Fruit fly (Drosophila melanogaster) whole organism, adult: ENCODE results near the gene Pat1.

Source experiments
- CG7045 ChIP-seq: fragments of 200-800 bp; sonication (Bioruptor generic); optimal IDR thresholded peaks from 2 replicates; lab custom pipeline; 2017; ENCODE audit warnings: missing biosample characterization, mild to moderate bottlenecking, missing genetic modification characterization
- Clk ChIP-seq: fragments of 200-800 bp; sonication (Bioruptor generic); optimal IDR thresholded peaks from 2 replicates; lab custom pipeline; 2017; ENCODE audit warnings: missing biosample characterization, missing genetic modification characterization
- Hr96 ChIP-seq: fragments of 200-800 bp; sonication (Bioruptor generic); optimal IDR thresholded peaks from 2 replicates; lab custom pipeline; 2016; ENCODE audit warnings: missing biosample characterization, missing genetic modification characterization
- bab1 ChIP-seq: fragments of 200-800 bp; sonication (Bioruptor generic); optimal IDR thresholded peaks from 3 replicates; lab custom pipeline; 2019; ENCODE audit warnings: missing biosample characterization, mild to moderate bottlenecking, missing genetic modification characterization, moderate library complexity
- cic ChIP-seq: fragments of 200-800 bp; sonication (Bioruptor generic); optimal IDR thresholded peaks from 2 replicates; lab custom pipeline; 2017; ENCODE audit warnings: missing biosample characterization, mild to moderate bottlenecking, missing genetic modification characterization, moderate library complexity
- kay ChIP-seq: fragments of 200-800 bp; sonication (Bioruptor generic); peaks from one replicate; lab custom pipeline; 2016; ENCODE audit warnings: missing biosample characterization, missing genetic modification characterization, borderline replicate concordance
- ovo ChIP-seq: fragments of 200-800 bp; sonication (Bioruptor generic); optimal IDR thresholded peaks from 2 replicates; lab custom pipeline; 2016; ENCODE audit warnings: missing biosample characterization, missing genetic modification characterization

DNA sequence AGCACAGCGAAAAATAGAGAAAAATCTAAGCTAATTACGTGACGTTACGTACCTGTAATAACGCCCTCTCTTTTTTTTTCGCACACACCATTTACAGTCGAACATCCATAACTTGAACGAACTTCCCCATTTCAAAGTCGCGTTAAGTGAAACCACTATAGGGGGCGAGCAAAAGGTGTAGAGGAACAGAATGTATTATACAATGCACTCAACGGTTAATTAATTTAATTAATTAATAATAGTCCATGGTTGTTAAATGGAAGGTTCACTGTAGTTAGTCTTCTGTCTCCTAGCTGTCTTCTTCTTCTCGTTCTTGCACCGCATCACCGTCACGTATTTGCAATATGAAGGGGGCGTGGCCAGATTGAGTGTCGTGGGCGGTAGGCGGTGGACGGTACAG lies 51.0 kb downstream of the Pat1 start:
- no peak for TF ChIP-seq CG7045 (GFP tag; lab: Kevin White, UChicago)
- TF ChIP-seq kay (GFP tag; lab: Kevin White, UChicago): no peak
- TF ChIP-seq ovo (GFP tag; lab: Kevin White, UChicago): no peak
- peak; percentile 88 for TF ChIP-seq bab1
- TF ChIP-seq Hr96 (GFP tag; lab: Kevin White, UChicago): peak; percentile 47
- TF ChIP-seq cic (GFP tag; lab: Kevin White, UChicago): no peak
- no peak for TF ChIP-seq Clk (GFP tag; lab: Kevin White, UChicago)
